Worm (Caenorhabditis elegans): ENCODE measurements around the gene srbc-54.

DNA sequence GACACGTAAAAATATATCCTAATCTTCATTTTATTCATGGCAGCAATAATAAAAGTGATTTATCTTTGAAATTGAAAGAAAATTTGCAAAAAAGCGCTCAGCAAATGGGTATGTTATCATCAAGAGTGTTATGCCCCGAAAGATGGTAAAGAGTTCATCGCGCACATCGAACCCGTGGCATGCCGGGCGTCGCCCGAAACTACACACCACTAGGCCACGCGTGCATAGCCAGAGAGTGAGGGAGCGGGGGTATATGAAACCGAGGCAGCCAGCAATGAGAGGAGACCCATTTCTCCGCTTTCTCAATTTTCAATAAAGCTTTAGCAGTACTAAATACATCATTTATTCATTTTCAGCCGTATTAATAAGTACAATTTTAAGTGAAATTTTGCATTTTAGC is 40.2 kb upstream of the srbc-54 start:
- peak; percentile 96 for TF ChIP-seq ceh-18 (tag; optimal IDR thresholded peaks at IDR 0.05)
- no peak for TF ChIP-seq ama-1 (optimal IDR thresholded peaks at IDR 0.05)
- TF ChIP-seq K09A11.1 (tag; optimal IDR thresholded peaks at IDR 0.05; ENCODE audit: insufficient read depth): peak; percentile 93
- peak; percentile 97 for TF ChIP-seq pha-2 (tag; optimal IDR thresholded peaks at IDR 0.05)
- TF ChIP-seq fkh-10 (GFP tag; optimal IDR thresholded peaks at IDR 0.05): peak; percentile 76
- TF ChIP-seq ceh-2 (tag; optimal IDR thresholded peaks at IDR 0.05): peak; percentile 98
- peak; percentile 99 for TF ChIP-seq ceh-45 (GFP tag; IDR thresholded peaks at IDR 0.05)
- TF ChIP-seq ahr-1 (tag; optimal IDR thresholded peaks at IDR 0.05): peak; percentile 98
- peak; percentile 98 for TF ChIP-seq npax-4 (tag; optimal IDR thresholded peaks at IDR 0.05)
- no peak for TF ChIP-seq nhr-11 (tag; optimal IDR thresholded peaks at IDR 0.05)
- no peak for TF ChIP-seq pha-4 (tag; optimal IDR thresholded peaks at IDR 0.05)
- TF ChIP-seq pros-1 (tag; optimal IDR thresholded peaks at IDR 0.05): peak; percentile 56
- TF ChIP-seq dmd-4 (tag; optimal IDR thresholded peaks at IDR 0.05; ENCODE audit: borderline replicate concordance): peak; percentile 98

All from whole organism, late embryonic.